Fruit fly (Drosophila melanogaster): ENCODE measurements around the gene CG14322.

DNA sequence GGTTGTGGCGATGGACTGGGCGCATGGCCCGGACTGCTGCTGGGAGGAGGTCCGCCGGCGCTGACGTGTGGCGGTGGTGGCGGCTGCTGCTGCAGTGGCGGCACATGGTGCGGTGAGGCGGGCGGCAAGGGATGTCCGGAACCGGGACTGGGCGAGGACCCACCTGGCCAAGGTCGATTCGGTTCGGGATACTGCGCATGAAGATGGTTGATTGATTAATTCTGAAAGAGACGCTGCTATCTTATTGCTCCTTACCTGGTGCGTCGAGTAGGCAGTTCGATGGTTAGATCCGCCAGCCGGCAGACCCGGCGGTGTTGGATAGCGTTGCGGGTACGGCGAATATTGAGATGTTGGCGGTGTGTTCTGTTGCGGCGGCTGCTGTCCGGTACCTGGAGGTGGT, 60.3 kb downstream of the CG14322 start:
- no peak for TF ChIP-seq h (optimal IDR thresholded peaks at IDR 0.05)
- no peak for TF ChIP-seq CG2678 (tag; optimal IDR thresholded peaks at IDR 0.05)
- no peak for TF ChIP-seq disco-r (GFP tag; optimal IDR thresholded peaks at IDR 0.05)
- no peak for TF ChIP-seq mld (GFP tag; IDR thresholded peaks at IDR 0.05; ENCODE audit: partially characterized antibody)
- no peak for TF ChIP-seq gt (GFP tag; IDR thresholded peaks at IDR 0.05)
- TF ChIP-seq pita (GFP tag; optimal IDR thresholded peaks at IDR 0.05): no peak
- TF ChIP-seq CG14014 (GFP tag; IDR thresholded peaks at IDR 0.05): no peak
- TF ChIP-seq CG10321 (GFP tag; IDR thresholded peaks at IDR 0.05): no peak
- no peak for TF ChIP-seq Neu2 (GFP tag; optimal IDR thresholded peaks at IDR 0.05; ENCODE audit: borderline replicate concordance)
- no peak for TF ChIP-seq scrt (GFP tag; optimal IDR thresholded peaks at IDR 0.05)
